Worm (Caenorhabditis elegans) whole organism, late embryonic: ENCODE results near the gene swt-5.

ENCODE experiments used
- C38D4.7 ChIP-seq: fragments of 200-800 bp; sonication (Bioruptor generic); optimal IDR thresholded peaks from 2 replicates; lab custom pipeline; 2018; ENCODE audit warnings: mild to moderate bottlenecking, missing genetic modification characterization, moderate library complexity, missing compliant biosample characterization
- F13H6.1 ChIP-seq: sonication (generic microtip); optimal IDR thresholded peaks from 2 replicates; lab custom pipeline; 2016; ENCODE audit warnings: missing genetic modification characterization, missing compliant biosample characterization
- K02D7.2 ChIP-seq: sonication (generic microtip); optimal IDR thresholded peaks from 2 replicates; lab custom pipeline; 2017; ENCODE audit warnings: mild to moderate bottlenecking, missing genetic modification characterization, missing compliant biosample characterization
- K09A11.1 ChIP-seq: sonication (generic microtip); optimal IDR thresholded peaks from 2 replicates; lab custom pipeline; 2017; ENCODE audit warnings: antibody characterized with exemption, mild to moderate bottlenecking, missing genetic modification characterization, missing compliant biosample characterization; ENCODE audit not compliant: insufficient read depth
- Y22D7AL.16 ChIP-seq: sonication (generic microtip); optimal IDR thresholded peaks from 2 replicates; lab custom pipeline; 2016; ENCODE audit warnings: missing genetic modification characterization, missing compliant biosample characterization
- ahr-1 ChIP-seq: sonication (generic microtip); optimal IDR thresholded peaks from 2 replicates; lab custom pipeline; 2016; ENCODE audit warnings: missing genetic modification characterization, missing compliant biosample characterization
- ceh-14 ChIP-seq: sonication (generic microtip); optimal IDR thresholded peaks from 2 replicates; lab custom pipeline; 2016; ENCODE audit warnings: missing genotype, missing genetic modification characterization, missing compliant biosample characterization
- ceh-18 ChIP-seq: sonication (generic microtip); optimal IDR thresholded peaks from 2 replicates; lab custom pipeline; 2016; ENCODE audit warnings: missing genetic modification characterization, missing compliant biosample characterization
- ceh-2 ChIP-seq: sonication (generic microtip); optimal IDR thresholded peaks from 2 replicates; lab custom pipeline; 2016; ENCODE audit warnings: missing genotype, missing genetic modification characterization, missing compliant biosample characterization
- ceh-22 ChIP-seq: sonication (generic microtip); optimal IDR thresholded peaks from 2 replicates; lab custom pipeline; 2017; ENCODE audit warnings: missing biosample characterization, missing genetic modification characterization
- ceh-24 ChIP-seq: sonication (generic microtip); optimal IDR thresholded peaks from 2 replicates; lab custom pipeline; 2016; ENCODE audit warnings: mild to moderate bottlenecking, missing genetic modification characterization, missing compliant biosample characterization
- ceh-30 ChIP-seq: fragments of 150-350 bp; optimal IDR thresholded peaks from 2 replicates; lab custom pipeline; 2014; ENCODE audit warnings: missing biosample characterization, missing genetic modification characterization
- ceh-31 ChIP-seq: sonication (generic microtip); optimal IDR thresholded peaks from 2 replicates; lab custom pipeline; 2016; ENCODE audit warnings: missing genetic modification characterization, missing compliant biosample characterization
- ceh-45 ChIP-seq: fragments of 200-800 bp; sonication (Bioruptor generic); IDR thresholded peaks from 2 replicates; pipeline ENCODE4 v1.3.6; 2022; ENCODE audit warnings: missing genetic modification reagents, missing genetic modification characterization, missing compliant biosample characterization
- che-1 ChIP-seq: sonication (generic microtip); optimal IDR thresholded peaks from 2 replicates; lab custom pipeline; 2016; ENCODE audit warnings: mild to moderate bottlenecking, missing genetic modification characterization, missing compliant biosample characterization
- dmd-4 ChIP-seq: sonication (generic microtip); optimal IDR thresholded peaks from 2 replicates; lab custom pipeline; 2016; ENCODE audit warnings: borderline replicate concordance, missing genetic modification characterization, missing compliant biosample characterization
- dve-1 ChIP-seq: sonication (generic microtip); optimal IDR thresholded peaks from 2 replicates; lab custom pipeline; 2017; ENCODE audit warnings: antibody characterized with exemption, mild to moderate bottlenecking, missing genetic modification characterization, missing compliant biosample characterization
- eyg-1 ChIP-seq: sonication (generic microtip); optimal IDR thresholded peaks from 2 replicates; lab custom pipeline; 2016; ENCODE audit warnings: missing genotype, missing genetic modification characterization, missing compliant biosample characterization
- fkh-10 ChIP-seq: fragments of 150-350 bp; optimal IDR thresholded peaks from 2 replicates; lab custom pipeline; 2014; ENCODE audit warnings: missing biosample characterization, missing genetic modification reagents, missing genetic modification characterization
- gmeb-2 ChIP-seq: sonication (generic microtip); optimal IDR thresholded peaks from 2 replicates; lab custom pipeline; 2016; ENCODE audit warnings: missing genetic modification characterization, inconsistent platforms, missing compliant biosample characterization
- hlh-13 ChIP-seq: fragments of 200-800 bp; sonication (Bioruptor generic); optimal IDR thresholded peaks from 2 replicates; lab custom pipeline; 2018; ENCODE audit warnings: mild to moderate bottlenecking, missing genetic modification characterization, missing compliant biosample characterization
- hlh-15 ChIP-seq: sonication (generic microtip); optimal IDR thresholded peaks from 2 replicates; lab custom pipeline; 2016; ENCODE audit warnings: missing genetic modification characterization, missing compliant biosample characterization
- hlh-30 ChIP-seq: sonication (generic microtip); optimal IDR thresholded peaks from 2 replicates; lab custom pipeline; 2017; ENCODE audit warnings: antibody characterized with exemption, missing genetic modification characterization, missing compliant biosample characterization; ENCODE audit not compliant: insufficient read depth
- hlh-8 ChIP-seq: sonication (generic microtip); optimal IDR thresholded peaks from 2 replicates; lab custom pipeline; 2016; ENCODE audit warnings: missing genotype, missing genetic modification characterization, missing compliant biosample characterization
- lin-11 ChIP-seq: fragments of 200-800 bp; sonication (Bioruptor generic); optimal IDR thresholded peaks from 2 replicates; lab custom pipeline; 2018; ENCODE audit warnings: mild to moderate bottlenecking, missing genetic modification characterization, missing compliant biosample characterization
- madf-2 ChIP-seq: sonication (generic microtip); optimal IDR thresholded peaks from 2 replicates; lab custom pipeline; 2017; ENCODE audit warnings: missing genetic modification characterization, missing compliant biosample characterization
- mec-3 ChIP-seq: sonication (generic microtip); optimal IDR thresholded peaks from 2 replicates; lab custom pipeline; 2016; ENCODE audit warnings: borderline replicate concordance, missing genetic modification characterization, missing compliant biosample characterization
- nhr-232 ChIP-seq: sonication (generic microtip); optimal IDR thresholded peaks from 2 replicates; lab custom pipeline; 2016; ENCODE audit warnings: missing genetic modification characterization, missing compliant biosample characterization
- npax-4 ChIP-seq: sonication (generic microtip); optimal IDR thresholded peaks from 2 replicates; lab custom pipeline; 2016; ENCODE audit warnings: missing genetic modification characterization, missing compliant biosample characterization
- odd-2 ChIP-seq: sonication (generic microtip); optimal IDR thresholded peaks from 2 replicates; lab custom pipeline; 2017; ENCODE audit warnings: antibody characterized with exemption, mild to moderate bottlenecking, missing genetic modification characterization, missing compliant biosample characterization
- pag-3 ChIP-seq: sonication (generic microtip); optimal IDR thresholded peaks from 2 replicates; lab custom pipeline; 2016; ENCODE audit warnings: missing compliant biosample characterization, missing genetic modification characterization, borderline replicate concordance
- pat-9 ChIP-seq: fragments of 200-800 bp; sonication (Bioruptor generic); optimal IDR thresholded peaks from 2 replicates; lab custom pipeline; 2018; ENCODE audit warnings: mild to moderate bottlenecking, missing genetic modification characterization, moderate library complexity, missing compliant biosample characterization
- pha-2 ChIP-seq: sonication (generic microtip); optimal IDR thresholded peaks from 2 replicates; lab custom pipeline; 2017; ENCODE audit warnings: mild to moderate bottlenecking, missing genetic modification characterization, missing compliant biosample characterization
- pha-4 ChIP-seq: fragments of 150-350 bp; optimal IDR thresholded peaks from 2 replicates; lab custom pipeline; 2018; ENCODE audit warnings: missing biosample characterization, missing genetic modification reagents, missing genetic modification characterization
- pros-1 ChIP-seq: fragments of 150-350 bp; optimal IDR thresholded peaks from 2 replicates; lab custom pipeline; 2014; ENCODE audit warnings: missing biosample characterization, missing genetic modification reagents, missing genetic modification characterization
- ref-2 ChIP-seq: sonication (generic microtip); optimal IDR thresholded peaks from 2 replicates; lab custom pipeline; 2016; ENCODE audit warnings: missing genetic modification characterization, missing compliant biosample characterization
- rnt-1 ChIP-seq: sonication (generic microtip); optimal IDR thresholded peaks from 2 replicates; lab custom pipeline; 2016; ENCODE audit warnings: missing genetic modification characterization, missing compliant biosample characterization
- syd-9 ChIP-seq: sonication (generic microtip); optimal IDR thresholded peaks from 2 replicates; lab custom pipeline; 2016; ENCODE audit warnings: mild to moderate bottlenecking, missing genetic modification characterization, moderate library complexity, missing compliant biosample characterization
- tbx-2 ChIP-seq: sonication (generic microtip); optimal IDR thresholded peaks from 2 replicates; lab custom pipeline; 2016; ENCODE audit warnings: missing genetic modification characterization, missing compliant biosample characterization
- tbx-7 ChIP-seq: sonication (generic microtip); optimal IDR thresholded peaks from 2 replicates; lab custom pipeline; 2016; ENCODE audit warnings: missing genotype, missing genetic modification characterization, missing compliant biosample characterization
- unc-55 ChIP-seq: sonication (generic microtip); optimal IDR thresholded peaks from 2 replicates; lab custom pipeline; 2017; ENCODE audit warnings: missing biosample characterization, missing genetic modification reagents, missing genetic modification characterization

The swt-5 gene

ce11 chrV:9516280-9516679 is 15.1 kb downstream of the swt-5 start:
- TF ChIP-seq rnt-1 (tag; lab: Kevin White, UChicago) (no peak), ref-2 (tag; lab: Kevin White, UChicago) (no peak), ceh-14 (no peak), npax-4 (tag; lab: Kevin White, UChicago) (no peak), odd-2 (tag; lab: Kevin White, UChicago) (no peak), tbx-2 (tag; lab: Kevin White, UChicago) (no peak), ceh-31 (tag; lab: Kevin White, UChicago) (no peak), hlh-13 (GFP tag; lab: Kevin White, UChicago) (no peak), unc-55 (GFP tag; lab: Kevin White, UChicago) (no peak), fkh-10 (no peak), ceh-2 (no peak)

- TF ChIP-seq hlh-30 (no peak), pha-2 (no peak), C38D4.7 (GFP tag; lab: Kevin White, UChicago) (no peak), K09A11.1 (no peak), eyg-1 (no peak), ahr-1 (tag; lab: Kevin White, UChicago) (no peak), hlh-15 (tag; lab: Kevin White, UChicago) (no peak), pros-1 (no peak), F13H6.1 (tag; lab: Kevin White, UChicago) (no peak), K02D7.2 (tag; lab: Kevin White, UChicago) (no peak), ceh-30 (tag; lab: Kevin White, UChicago) (no peak), ceh-22 (tag; lab: Kevin White, UChicago) (no peak), syd-9 (tag; lab: Kevin White, UChicago) (no peak), lin-11 (tag; lab: Kevin White, UChicago) (no peak), odd-2 (tag; lab: Kevin White, UChicago) (no peak), ceh-31 (tag; lab: Kevin White, UChicago) (no peak), pat-9 (tag; lab: Kevin White, UChicago) (no peak)
Observed at ce11 chrV:9518832-9519231, 17.6 kb downstream of the swt-5 start, which contains the start of gene C50F4.8. C50F4.8 (minus strand) TSS chrV:9518859.

DNA sequence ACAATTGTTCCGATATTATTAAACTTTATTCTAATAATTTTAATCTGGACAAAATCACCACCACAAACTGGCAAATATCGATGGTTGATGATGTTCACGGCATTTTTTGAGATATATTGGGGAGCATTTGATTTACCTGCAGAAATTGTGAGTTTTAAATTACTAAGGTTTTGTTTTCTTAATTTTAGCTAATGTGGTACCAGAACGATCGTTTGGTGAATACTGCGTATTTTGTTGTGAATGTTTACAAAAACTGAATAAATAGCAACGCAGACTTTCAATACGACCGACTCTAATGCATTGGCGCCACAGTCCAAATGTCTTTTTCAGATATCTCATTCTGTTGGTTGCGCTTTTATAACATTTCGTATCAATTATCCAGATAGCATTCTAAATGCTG is 20.5 kb downstream of the swt-5 start:
- TF ChIP-seq unc-55 (GFP tag; lab: Kevin White, UChicago), result no peak
- no peak for TF ChIP-seq pag-3
- no peak for TF ChIP-seq hlh-8
- no peak for TF ChIP-seq madf-2 (tag; lab: Kevin White, UChicago)
- TF ChIP-seq pha-4 (tag; lab: Kevin White, UChicago), result no peak
- no peak for TF ChIP-seq eyg-1
- TF ChIP-seq lin-11 (tag; lab: Kevin White, UChicago), result no peak
- no peak for TF ChIP-seq ceh-18 (tag; lab: Kevin White, UChicago)
- TF ChIP-seq dve-1 (tag; lab: Kevin White, UChicago), result no peak
- no peak for TF ChIP-seq C38D4.7 (GFP tag; lab: Kevin White, UChicago)
- no peak for TF ChIP-seq F13H6.1 (tag; lab: Kevin White, UChicago)
- TF ChIP-seq dmd-4 (tag; lab: Kevin White, UChicago), result no peak
- TF ChIP-seq mec-3 (tag; lab: Kevin White, UChicago), result no peak
- TF ChIP-seq ahr-1 (tag; lab: Kevin White, UChicago), result no peak
- TF ChIP-seq, all 69 proteins: peak for 0

- TF ChIP-seq eyg-1, result no peak
- no peak for TF ChIP-seq dve-1 (tag; lab: Kevin White, UChicago)
- TF ChIP-seq pros-1, result no peak
Observed at ce11 chrV:9524099-9524498, 22.9 kb downstream of the swt-5 start, which contains the start of gene C50F4.9. C50F4.9 (minus strand) TSS chrV:9524199.

ce11 chrV:9526470-9526869 is 25.3 kb downstream of the swt-5 start, which contains the start of gene C50F4.1:
C50F4.1 (plus strand) TSS chrV:9526793.
- TF ChIP-seq pros-1 (no peak), rnt-1 (tag; lab: Kevin White, UChicago) (no peak), ceh-2 (no peak), gmeb-2 (tag; lab: Kevin White, UChicago) (no peak), tbx-7 (tag; lab: Kevin White, UChicago) (no peak), nhr-232 (no peak), Y22D7AL.16 (no peak), ceh-45 (no peak), ceh-24 (no peak), che-1 (tag; lab: Kevin White, UChicago) (no peak)
